Fruit fly (Drosophila melanogaster) whole organism, prepupa: ENCODE data around the gene EMC3.

Experiments
- CG16779 ChIP-seq: fragments of 200-800 bp; sonication (Bioruptor generic); optimal IDR thresholded peaks from 3 replicates; lab custom pipeline; 2017; ENCODE audit warnings: missing biosample characterization, mild to moderate bottlenecking, missing genetic modification characterization
- Sox102F ChIP-seq: fragments of 200-800 bp; sonication (Bioruptor generic); optimal IDR thresholded peaks from 2 replicates; lab custom pipeline; 2016; ENCODE audit warnings: missing biosample characterization, mild to moderate bottlenecking, missing genetic modification characterization
- achi ChIP-seq: fragments of 200-800 bp; sonication (Bioruptor generic); optimal IDR thresholded peaks from 3 replicates; lab custom pipeline; 2016; ENCODE audit warnings: missing biosample characterization, missing genetic modification characterization
- fd59A ChIP-seq: fragments of 200-800 bp; sonication (Bioruptor generic); optimal IDR thresholded peaks from 2 replicates; lab custom pipeline; 2017; ENCODE audit warnings: missing biosample characterization, mild to moderate bottlenecking, missing genetic modification characterization, missing genetic modification reagents
- fd85E ChIP-seq: fragments of 200-800 bp; sonication (Bioruptor generic); optimal IDR thresholded peaks from 3 replicates; lab custom pipeline; 2016; ENCODE audit warnings: missing biosample characterization, missing genetic modification characterization
- vri ChIP-seq: fragments of 200-800 bp; sonication (Bioruptor generic); optimal IDR thresholded peaks from 3 replicates; lab custom pipeline; 2016; ENCODE audit warnings: missing biosample characterization, mild to moderate bottlenecking, missing genetic modification characterization

dm6 chr2L:10743714-10744113, 11.5 kb upstream of the EMC3 start, which contains the start of gene CG6729:
- TF ChIP-seq CG16779 (no peak), fd59A (GFP tag; lab: Kevin White, UChicago) (no peak), vri (GFP tag; lab: Kevin White, UChicago) (no peak), achi (GFP tag; lab: Kevin White, UChicago) (no peak), Sox102F (GFP tag; lab: Kevin White, UChicago) (no peak), fd85E (no peak)
